Worm (Caenorhabditis elegans) whole organism, mixed stage, embryonic: ENCODE data around the gene acsd-1.
A peak's percentile ranks its signal among the peaks of the same experiment; 100 is the strongest.

Experiments used
- M03D4.4 ChIP-seq: sonication (generic microtip); optimal IDR thresholded peaks from 2 replicates; lab custom pipeline; 2017; ENCODE audit warnings: mild to moderate bottlenecking, missing genetic modification characterization, missing compliant biosample characterization
- bed-3 ChIP-seq: fragments of 200-800 bp; sonication (Bioruptor generic); optimal IDR thresholded peaks from 3 replicates; lab custom pipeline; 2018; ENCODE audit warnings: mild to moderate bottlenecking, missing genetic modification characterization, moderate library complexity, missing compliant biosample characterization
- blmp-1 ChIP-seq: fragments of 150-350 bp; optimal IDR thresholded peaks from 2 replicates; lab custom pipeline; 2014; ENCODE audit warnings: missing biosample characterization, missing genetic modification characterization
- ceh-39 ChIP-seq: fragments of 150-350 bp; optimal IDR thresholded peaks from 2 replicates; lab custom pipeline; 2014; ENCODE audit warnings: missing biosample characterization, missing genetic modification characterization
- ceh-43 ChIP-seq: fragments of 200-800 bp; sonication (Bioruptor generic); optimal IDR thresholded peaks from 2 replicates; lab custom pipeline; 2018; ENCODE audit warnings: mild to moderate bottlenecking, missing genetic modification characterization, moderate library complexity, missing compliant biosample characterization
- ceh-83 ChIP-seq: fragments of 200-800 bp; sonication (Bioruptor generic); optimal IDR thresholded peaks from 2 replicates; lab custom pipeline; 2018; ENCODE audit warnings: mild to moderate bottlenecking, missing genetic modification characterization, missing compliant biosample characterization
- ces-1 ChIP-seq: fragments of 150-350 bp; optimal IDR thresholded peaks from 2 replicates; lab custom pipeline; 2014; ENCODE audit warnings: missing biosample characterization, missing genetic modification reagents, missing genetic modification characterization
- cnd-1 ChIP-seq: fragments of 200-800 bp; sonication (Bioruptor generic); optimal IDR thresholded peaks from 2 replicates; lab custom pipeline; 2018; ENCODE audit warnings: mild to moderate bottlenecking, missing genetic modification characterization, missing compliant biosample characterization
- drap-1 ChIP-seq: fragments of 200-800 bp; sonication (Bioruptor generic); optimal IDR thresholded peaks from 3 replicates; lab custom pipeline; 2018; ENCODE audit warnings: mild to moderate bottlenecking, missing genetic modification characterization, missing compliant biosample characterization
- elt-1 ChIP-seq: sonication (generic microtip); optimal IDR thresholded peaks from 2 replicates; lab custom pipeline; 2017; ENCODE audit warnings: missing genetic modification characterization, mild to moderate bottlenecking, missing compliant biosample characterization, antibody characterized with exemption, moderate library complexity, borderline replicate concordance; ENCODE audit not compliant: insufficient read depth
- elt-3 ChIP-seq: fragments of 150-350 bp; optimal IDR thresholded peaks from 2 replicates; lab custom pipeline; 2014; ENCODE audit warnings: missing biosample characterization, missing genetic modification characterization
- flh-1 ChIP-seq: fragments of 200-800 bp; sonication (Bioruptor generic); optimal IDR thresholded peaks from 2 replicates; lab custom pipeline; 2018; ENCODE audit warnings: mild to moderate bottlenecking, missing genetic modification characterization, moderate library complexity, missing compliant biosample characterization
- ham-2 ChIP-seq: fragments of 200-800 bp; sonication (Bioruptor generic); optimal IDR thresholded peaks from 2 replicates; lab custom pipeline; 2018; ENCODE audit warnings: mild to moderate bottlenecking, missing genetic modification characterization, missing compliant biosample characterization
- hlh-1 ChIP-seq: fragments of 150-350 bp; optimal IDR thresholded peaks from 2 replicates; lab custom pipeline; 2014; ENCODE audit warnings: missing biosample characterization, missing genetic modification reagents, missing genetic modification characterization
- lin-13 ChIP-seq: fragments of 150-350 bp; optimal IDR thresholded peaks from 2 replicates; lab custom pipeline; 2014; ENCODE audit warnings: missing biosample characterization, missing genetic modification characterization
- lin-32 ChIP-seq: fragments of 200-800 bp; sonication (Bioruptor generic); optimal IDR thresholded peaks from 2 replicates; lab custom pipeline; 2018; ENCODE audit warnings: mild to moderate bottlenecking, missing genetic modification characterization, missing compliant biosample characterization
- lsy-2 ChIP-seq: fragments of 150-350 bp; optimal IDR thresholded peaks from 2 replicates; lab custom pipeline; 2014; ENCODE audit warnings: missing biosample characterization, missing genetic modification characterization
- mab-5 ChIP-seq: fragments of 150-350 bp; optimal IDR thresholded peaks from 2 replicates; lab custom pipeline; 2014; ENCODE audit warnings: missing biosample characterization, missing genetic modification characterization
- mep-1 ChIP-seq: fragments of 150-350 bp; optimal IDR thresholded peaks from 2 replicates; lab custom pipeline; 2017; ENCODE audit warnings: missing biosample characterization, missing genetic modification reagents, missing genetic modification characterization, inconsistent platforms
- mls-2 ChIP-seq: sonication (generic microtip); optimal IDR thresholded peaks from 2 replicates; lab custom pipeline; 2016; ENCODE audit warnings: mild to moderate bottlenecking, missing genetic modification characterization, moderate library complexity, missing compliant biosample characterization
- nhr-12 ChIP-seq: fragments of 150-350 bp; optimal IDR thresholded peaks from 2 replicates; lab custom pipeline; 2014; ENCODE audit warnings: missing biosample characterization, missing genetic modification characterization
- nhr-2 ChIP-seq: fragments of 150-350 bp; optimal IDR thresholded peaks from 2 replicates; lab custom pipeline; 2014; ENCODE audit warnings: missing biosample characterization, missing genetic modification characterization
- nhr-237 ChIP-seq: fragments of 150-350 bp; optimal IDR thresholded peaks from 2 replicates; lab custom pipeline; 2014; ENCODE audit warnings: missing biosample characterization, missing genetic modification characterization
- nhr-28 ChIP-seq: fragments of 150-350 bp; optimal IDR thresholded peaks from 2 replicates; lab custom pipeline; 2014; ENCODE audit warnings: missing biosample characterization, missing genetic modification characterization
- nhr-76 ChIP-seq: sonication (generic microtip); optimal IDR thresholded peaks from 2 replicates; lab custom pipeline; 2017; ENCODE audit warnings: missing biosample characterization, missing genetic modification characterization
- pha-4 ChIP-seq: fragments of 150-350 bp; optimal IDR thresholded peaks from 2 replicates; lab custom pipeline; 2018; ENCODE audit warnings: missing biosample characterization, missing genetic modification reagents, missing genetic modification characterization
- sem-2 ChIP-seq: fragments of 200-800 bp; sonication (Bioruptor generic); optimal IDR thresholded peaks from 2 replicates; lab custom pipeline; 2018; ENCODE audit warnings: mild to moderate bottlenecking, missing genetic modification characterization, missing compliant biosample characterization
- snpc-4 ChIP-seq: fragments of 150-350 bp; optimal IDR thresholded peaks from 2 replicates; lab custom pipeline; 2014; ENCODE audit warnings: missing biosample characterization, missing genetic modification characterization
- sptf-1 ChIP-seq: sonication (generic microtip); optimal IDR thresholded peaks from 2 replicates; lab custom pipeline; 2017; ENCODE audit warnings: mild to moderate bottlenecking, missing genetic modification characterization, moderate library complexity, missing compliant biosample characterization
- tbx-8 ChIP-seq: fragments of 200-800 bp; sonication (Bioruptor generic); optimal IDR thresholded peaks from 2 replicates; lab custom pipeline; 2018; ENCODE audit warnings: mild to moderate bottlenecking, missing genetic modification characterization, moderate library complexity, missing compliant biosample characterization
- unc-120 ChIP-seq: sonication (generic microtip); optimal IDR thresholded peaks from 2 replicates; lab custom pipeline; 2017; ENCODE audit warnings: missing genetic modification characterization, missing compliant biosample characterization; ENCODE audit not compliant: poor library complexity, severe bottlenecking
- unc-39 ChIP-seq: fragments of 150-350 bp; optimal IDR thresholded peaks from 2 replicates; lab custom pipeline; 2014; ENCODE audit warnings: missing biosample characterization, missing genetic modification characterization
- unc-62 ChIP-seq: fragments of 150-350 bp; optimal IDR thresholded peaks from 2 replicates; lab custom pipeline; 2014; ENCODE audit warnings: missing biosample characterization, missing genetic modification reagents, missing genetic modification characterization
- zip-8 ChIP-seq: fragments of 150-350 bp; optimal IDR thresholded peaks from 2 replicates; lab custom pipeline; 2014; ENCODE audit warnings: missing biosample characterization, missing genetic modification characterization
- ztf-11 ChIP-seq: fragments of 150-350 bp; optimal IDR thresholded peaks from 2 replicates; lab custom pipeline; 2014; ENCODE audit warnings: missing biosample characterization, missing genetic modification characterization

The acsd-1 gene

DNA sequence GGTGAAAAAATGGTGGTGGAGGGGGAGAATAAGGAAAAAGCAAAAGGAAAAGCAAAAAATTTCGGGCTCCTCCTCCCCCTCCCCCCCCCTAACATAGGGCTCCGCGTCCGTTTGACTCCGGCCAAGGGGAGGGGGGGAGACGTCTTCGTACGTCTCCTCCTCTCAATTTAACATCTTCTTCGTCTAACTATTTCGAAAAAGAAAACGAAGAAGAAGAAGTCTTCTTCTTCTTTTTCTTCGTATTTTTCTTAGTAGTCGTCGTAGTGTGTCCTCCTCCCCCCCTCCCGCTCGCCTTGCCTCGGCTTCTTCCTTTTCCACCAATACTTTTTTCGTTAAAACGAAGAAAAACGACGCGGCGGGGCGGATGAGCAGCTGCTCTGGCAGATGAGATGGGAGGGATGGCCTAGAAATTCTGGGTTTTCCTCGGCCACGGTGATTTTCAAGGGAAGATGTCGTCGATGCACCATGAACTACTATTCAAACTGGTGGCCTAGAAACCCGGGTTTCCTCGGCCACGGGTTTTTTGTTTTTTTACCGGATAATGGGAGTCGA, 20.6 kb downstream of the acsd-1 start:
- TF ChIP-seq ceh-39 (no peak), mep-1 (tag; lab: Kevin White, UChicago) (peak; percentile 7), nhr-12 (tag; lab: Kevin White, UChicago) (no peak), ces-1 (GFP tag; lab: Kevin White, UChicago) (peak; percentile 49)

DNA sequence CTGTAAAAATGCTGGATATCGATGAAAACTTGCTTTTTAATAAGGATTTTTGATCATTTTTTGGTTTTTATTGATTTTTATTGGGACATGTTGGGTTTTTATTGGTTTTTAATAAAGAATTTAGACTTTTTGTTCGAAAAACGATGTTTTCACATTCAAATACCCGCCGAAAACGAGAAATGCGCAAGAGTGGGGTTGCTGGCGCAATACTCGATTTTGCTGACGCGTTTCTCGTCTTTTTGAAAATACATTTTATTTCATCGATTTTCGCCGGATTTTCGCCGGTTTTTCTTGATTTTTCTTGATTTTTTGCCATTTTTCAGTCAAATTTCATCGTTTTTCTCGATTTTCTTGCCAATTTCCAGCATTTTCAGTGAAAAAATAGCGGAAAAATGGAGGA, 26.5 kb downstream of the acsd-1 start, which contains the start of gene smr-1:
Gene smr-1, plus strand, starts transcription at position 375 of the 400 bp plus-strand sequence.
- TF ChIP-seq bed-3 (GFP tag; lab: Kevin White, UChicago) (peak; percentile 41), lin-13 (tag; lab: Kevin White, UChicago) (peak; percentile 92), mab-5 (tag; lab: Kevin White, UChicago) (no peak), ceh-83 (no peak), snpc-4 (tag; lab: Kevin White, UChicago) (no peak), ces-1 (GFP tag; lab: Kevin White, UChicago) (peak; percentile 20), lsy-2 (tag; lab: Kevin White, UChicago) (peak; percentile 64), sptf-1 (tag; lab: Kevin White, UChicago) (peak; percentile 85), unc-62 (GFP tag; lab: Kevin White, UChicago) (no peak), blmp-1 (tag; lab: Kevin White, UChicago) (no peak), nhr-237 (tag; lab: Kevin White, UChicago) (peak; percentile 28), nhr-76 (tag; lab: Kevin White, UChicago) (no peak), cnd-1 (tag; lab: Kevin White, UChicago) (peak; percentile 32), nhr-28 (tag; lab: Kevin White, UChicago) (no peak), ceh-39 (peak; percentile 54), unc-120 (no peak), nhr-2 (tag; lab: Kevin White, UChicago) (peak; percentile 15), unc-39 (tag; lab: Kevin White, UChicago) (no peak), flh-1 (no peak), ztf-11 (tag; lab: Kevin White, UChicago) (peak; percentile 33), ham-2 (GFP tag; lab: Kevin White, UChicago) (no peak), elt-3 (tag; lab: Kevin White, UChicago) (no peak), hlh-1 (no peak), lin-32 (GFP tag; lab: Kevin White, UChicago) (no peak), sem-2 (GFP tag; lab: Kevin White, UChicago) (no peak), pha-4 (tag; lab: Kevin White, UChicago) (peak; percentile 47), ceh-43 (GFP tag; lab: Kevin White, UChicago) (no peak), tbx-8 (GFP tag; lab: Kevin White, UChicago) (peak; percentile 16), mls-2 (tag; lab: Kevin White, UChicago) (peak; percentile 33), elt-1 (tag; lab: Kevin White, UChicago) (no peak), mep-1 (tag; lab: Kevin White, UChicago) (peak; percentile 88), zip-8 (no peak), nhr-12 (tag; lab: Kevin White, UChicago) (no peak), drap-1 (no peak), M03D4.4 (tag; lab: Kevin White, UChicago) (peak; percentile 64)

DNA sequence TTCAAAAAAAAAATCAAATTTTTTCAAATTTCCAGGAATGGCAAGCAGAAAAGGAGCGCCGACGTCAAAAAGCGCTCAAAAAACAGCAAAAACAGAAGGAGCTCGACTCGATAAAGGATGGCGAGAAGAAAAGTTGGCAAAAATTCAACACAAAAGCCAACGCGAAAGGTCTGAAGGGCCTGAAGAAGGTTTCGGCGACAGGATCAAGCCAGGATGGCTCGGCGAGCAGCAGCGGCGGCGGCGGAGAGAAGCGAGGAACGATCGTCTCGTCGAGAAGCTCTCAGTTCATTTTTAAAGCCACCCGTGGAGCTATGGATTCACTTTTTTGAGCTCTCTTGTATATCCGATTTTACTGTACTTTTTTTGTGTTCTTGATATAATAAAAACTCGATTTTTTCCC, 28.6 kb downstream of the acsd-1 start:
- TF ChIP-seq ztf-11 (tag; lab: Kevin White, UChicago) (no peak), elt-1 (tag; lab: Kevin White, UChicago) (no peak), unc-39 (tag; lab: Kevin White, UChicago) (no peak), nhr-76 (tag; lab: Kevin White, UChicago) (no peak), lin-32 (GFP tag; lab: Kevin White, UChicago) (no peak), nhr-2 (tag; lab: Kevin White, UChicago) (no peak), M03D4.4 (tag; lab: Kevin White, UChicago) (no peak), tbx-8 (GFP tag; lab: Kevin White, UChicago) (no peak), ceh-43 (GFP tag; lab: Kevin White, UChicago) (no peak), hlh-1 (no peak), mab-5 (tag; lab: Kevin White, UChicago) (no peak)
